Fruit fly (Drosophila melanogaster): ENCODE data around the gene CG14408.

- TF ChIP-seq CG7101 (tag; optimal IDR thresholded peaks at IDR 0.05) (no peak), CG5204 (GFP tag; optimal IDR thresholded peaks at IDR 0.05) (no peak), Hr96 (GFP tag; optimal IDR thresholded peaks at IDR 0.05) (no peak), CG14711 (tag; optimal IDR thresholded peaks at IDR 0.05) (no peak), cic (GFP tag; optimal IDR thresholded peaks at IDR 0.05) (no peak), toe (GFP tag; optimal IDR thresholded peaks at IDR 0.05) (no peak), Clk (GFP tag; optimal IDR thresholded peaks at IDR 0.05) (no peak), ovo (GFP tag; optimal IDR thresholded peaks at IDR 0.05) (no peak), CG7045 (GFP tag; optimal IDR thresholded peaks at IDR 0.05) (no peak), CG12768 (GFP tag; optimal IDR thresholded peaks at IDR 0.05) (no peak), CG33017 (tag; optimal IDR thresholded peaks at IDR 0.05) (no peak), cnc (optimal IDR thresholded peaks at IDR 0.05) (no peak), pad (GFP tag; optimal IDR thresholded peaks at IDR 0.05) (no peak), kay (GFP tag; ENCODE audit: borderline replicate concordance) (no peak)
Measured at dm6 chrX:14862494-14862893, 30.7 kb upstream of the CG14408 start.

Data from whole organism, adult.